Fruit fly (Drosophila melanogaster): ENCODE measurements around the gene CREG.

DNA sequence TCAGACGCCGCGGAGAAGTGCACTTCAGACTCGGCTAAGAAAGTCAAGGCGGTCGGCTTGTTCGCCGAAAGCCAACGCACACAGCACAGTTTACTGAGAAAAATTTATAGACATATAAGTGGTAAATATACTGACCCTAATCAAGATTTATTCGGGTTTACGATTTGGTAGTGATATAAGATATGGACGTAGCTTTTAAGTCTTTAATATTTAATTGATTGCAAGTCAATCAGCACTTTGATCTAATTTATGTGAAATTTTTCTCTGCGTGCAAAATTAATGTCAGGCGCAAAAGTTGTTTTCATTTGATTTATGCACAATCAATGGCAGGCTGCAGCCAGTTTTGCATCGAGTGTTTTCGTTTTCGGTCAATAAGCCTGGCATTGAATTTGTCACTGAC, 36.0 kb upstream of the CREG start:
- TF ChIP-seq Lpt (GFP tag; optimal IDR thresholded peaks at IDR 0.05) (peak; percentile 17), CG9139 (GFP tag; optimal IDR thresholded peaks at IDR 0.05) (no peak), fkh (GFP tag; optimal IDR thresholded peaks at IDR 0.05) (no peak), net (GFP tag; optimal IDR thresholded peaks at IDR 0.05) (peak; percentile 23), CG8632 (GFP tag; optimal IDR thresholded peaks at IDR 0.05) (no peak), Sox102F (GFP tag; optimal IDR thresholded peaks at IDR 0.05) (no peak), Hr39 (GFP tag; optimal IDR thresholded peaks at IDR 0.05) (no peak)
